Worm (Caenorhabditis elegans): ENCODE measurements around the gene hpo-40.

Gene hpo-40

DNA sequence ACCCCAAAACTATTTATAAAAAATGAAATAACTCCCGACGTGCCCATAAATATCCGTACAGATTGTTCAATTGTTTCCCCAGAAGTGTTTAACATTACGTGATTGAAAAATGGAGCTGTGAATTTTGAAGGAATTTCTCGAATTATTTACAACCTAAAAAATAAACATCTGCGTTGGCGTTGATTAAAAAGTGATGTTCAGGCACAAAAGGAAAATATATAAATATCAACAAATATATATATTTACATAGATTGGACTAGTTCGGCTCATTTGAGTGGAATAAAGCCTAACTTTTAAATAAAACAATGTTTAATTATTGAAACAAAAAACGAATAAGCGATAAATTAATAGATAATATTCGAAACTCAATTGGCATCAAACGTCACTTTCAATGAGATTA is 47.7 kb downstream of the hpo-40 start, which contains the start of gene sri-18:
Gene sri-18 (minus strand): TSS at position 101 of the 400 bp plus-strand sequence.
- TF ChIP-seq unc-120 (tag; optimal IDR thresholded peaks at IDR 0.05; ENCODE audit: poor library complexity, severe bottlenecking) (no peak), pha-4 (tag; optimal IDR thresholded peaks at IDR 0.05) (no peak), snpc-4 (tag; optimal IDR thresholded peaks at IDR 0.05) (no peak), M03D4.4 (tag; optimal IDR thresholded peaks at IDR 0.05) (no peak), elt-3 (tag; optimal IDR thresholded peaks at IDR 0.05) (no peak), mab-5 (tag; optimal IDR thresholded peaks at IDR 0.05) (no peak), hlh-1 (tag; optimal IDR thresholded peaks at IDR 0.05) (no peak)

DNA sequence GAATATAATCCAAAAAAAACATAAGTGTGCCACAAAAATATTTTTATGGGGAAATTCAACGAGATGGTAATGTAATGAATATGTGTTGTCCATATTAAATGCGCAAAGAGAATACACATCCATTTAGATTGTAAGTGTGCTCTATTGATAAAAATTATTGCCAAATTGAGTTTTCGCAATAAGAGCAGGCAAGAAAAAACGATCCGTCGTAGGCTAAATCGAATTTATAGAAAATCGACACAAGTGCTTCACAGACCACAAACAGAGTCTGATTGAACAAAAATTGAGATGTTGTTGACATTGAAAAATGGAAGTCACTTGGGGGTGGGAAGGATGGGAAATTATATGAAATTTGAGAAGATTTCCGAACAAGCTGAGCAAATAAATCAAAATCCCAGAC is 52.3 kb downstream of the hpo-40 start:
- TF ChIP-seq ces-1 (GFP tag; optimal IDR thresholded peaks at IDR 0.05) = peak; percentile 52
- TF ChIP-seq tbx-8 (GFP tag; optimal IDR thresholded peaks at IDR 0.05) = no peak
